Worm (Caenorhabditis elegans) whole organism, L4 larva: ENCODE results near the gene lit-1.

Experiments
- F37D6.2 ChIP-seq: sonication (generic microtip); optimal IDR thresholded peaks from 2 replicates; lab custom pipeline; 2016; ENCODE audit warnings: mild to moderate bottlenecking, missing genetic modification characterization, missing compliant biosample characterization
- R02D3.7 ChIP-seq: fragments of 150-350 bp; sonication (generic microtip); optimal IDR thresholded peaks from 3 replicates; lab custom pipeline; 2014; ENCODE audit warnings: missing biosample characterization, missing genetic modification characterization
- Y75B8A.6 ChIP-seq: fragments of 200-800 bp; sonication (Bioruptor generic); IDR thresholded peaks from 2 replicates; pipeline ENCODE4 v1.3.6; 2022; ENCODE audit warnings: missing genetic modification reagents, missing genetic modification characterization, missing compliant biosample characterization
- aly-2 ChIP-seq: sonication (generic microtip); optimal IDR thresholded peaks from 2 replicates; lab custom pipeline; 2018; ENCODE audit warnings: missing biosample characterization, missing genetic modification characterization
- ama-1 ChIP-seq: fragments of 150-350 bp; optimal IDR thresholded peaks from 2 replicates; lab custom pipeline; 2014; ENCODE audit warnings: inconsistent platforms, mixed read lengths
- ces-1 ChIP-seq: fragments of 150-350 bp; sonication (generic microtip); optimal IDR thresholded peaks from 4 replicates; lab custom pipeline; 2014; ENCODE audit warnings: missing biosample characterization, missing genetic modification reagents, missing genetic modification characterization
- ctbp-1 ChIP-seq: fragments of 200-800 bp; sonication (Bioruptor generic); IDR thresholded peaks from 2 replicates; pipeline ENCODE4 v1.3.6; 2022; ENCODE audit warnings: missing genetic modification reagents, missing genetic modification characterization, missing compliant biosample characterization
- daf-12 ChIP-seq: fragments of 150-350 bp; optimal IDR thresholded peaks from 2 replicates; lab custom pipeline; 2014; ENCODE audit warnings: missing biosample characterization, missing genetic modification reagents, missing genetic modification characterization
- daf-16 ChIP-seq, 3 experiments: sonication (generic microtip); optimal IDR thresholded peaks; 2 replicates each; lab custom pipeline; 2016 to 2017; ENCODE audit warnings: missing genetic modification characterization in 3 of 3, missing genetic modification reagents in 3 of 3, mild to moderate bottlenecking in 2 of 3, missing compliant biosample characterization in 2 of 3, missing biosample characterization in 1 of 3, moderate library complexity in 1 of 3
- duxl-1 ChIP-seq: sonication (generic microtip); optimal IDR thresholded peaks from 2 replicates; lab custom pipeline; 2016; ENCODE audit warnings: mild to moderate bottlenecking, missing genetic modification characterization, moderate library complexity, missing compliant biosample characterization; ENCODE audit not compliant: poor library complexity
- dve-1 ChIP-seq: sonication (generic microtip); optimal IDR thresholded peaks from 2 replicates; lab custom pipeline; 2017; ENCODE audit warnings: antibody characterized with exemption, mild to moderate bottlenecking, missing genetic modification characterization, missing compliant biosample characterization; ENCODE audit not compliant: insufficient read depth
- fos-1 ChIP-seq: fragments of 150-350 bp; optimal IDR thresholded peaks from 2 replicates; lab custom pipeline; 2014; ENCODE audit warnings: missing biosample characterization, missing genetic modification characterization
- hif-1 ChIP-seq, 2 experiments: sonication (generic microtip); optimal IDR thresholded peaks; 2 replicates each; lab custom pipeline; 2016 to 2017; ENCODE audit warnings: missing compliant biosample characterization in 2 of 2, missing genetic modification characterization in 2 of 2, missing genetic modification reagents in 2 of 2, missing genotype in 2 of 2, mild to moderate bottlenecking in 1 of 2
- hlh-11 ChIP-seq: fragments of 200-800 bp; sonication (Bioruptor generic); optimal IDR thresholded peaks from 2 replicates; lab custom pipeline; 2018; ENCODE audit warnings: mild to moderate bottlenecking, missing genetic modification characterization, missing compliant biosample characterization
- lim-7 ChIP-seq: fragments of 200-800 bp; sonication (Bioruptor generic); IDR thresholded peaks from 2 replicates; pipeline ENCODE4 v1.3.6; 2022; ENCODE audit warnings: missing genetic modification characterization, missing compliant biosample characterization
- lin-13 ChIP-seq: fragments of 150-350 bp; optimal IDR thresholded peaks from 2 replicates; lab custom pipeline; 2014; ENCODE audit warnings: missing biosample characterization, missing genetic modification reagents, missing genetic modification characterization
- lin-15B ChIP-seq: fragments of 150-350 bp; sonication (generic microtip); optimal IDR thresholded peaks from 3 replicates; lab custom pipeline; 2014; ENCODE audit warnings: missing biosample characterization, missing genetic modification characterization
- lin-29 ChIP-seq: fragments of 200-800 bp; sonication (Bioruptor generic); IDR thresholded peaks from 2 replicates; pipeline ENCODE4 v1.3.6; 2022; ENCODE audit warnings: missing genetic modification reagents, missing genetic modification characterization, missing compliant biosample characterization
- lsy-2 ChIP-seq, 2 experiments: fragments of 150-350 bp in 1 of 2; sonication (generic microtip) in 1 of 2; optimal IDR thresholded peaks; 2 replicates each; lab custom pipeline; 2014 to 2017; ENCODE audit warnings: missing biosample characterization in 2 of 2, missing genetic modification characterization in 2 of 2
- madf-5 ChIP-seq, 2 experiments: fragments of 200-800 bp; sonication (Bioruptor generic); IDR thresholded peaks; 2 replicates each; pipeline ENCODE4 v1.3.6; 2022; ENCODE audit warnings: missing compliant biosample characterization in 2 of 2, missing genetic modification characterization in 2 of 2
- madf-9 ChIP-seq: fragments of 200-800 bp; sonication (Bioruptor generic); conservative IDR thresholded peaks from 2 replicates; pipeline ENCODE4 v1.3.6; 2022; ENCODE audit warnings: missing genetic modification reagents, missing genetic modification characterization, missing compliant biosample characterization
- mdl-1 ChIP-seq, 2 experiments: fragments of 150-350 bp in 1 of 2; sonication (generic microtip) in 1 of 2; optimal IDR thresholded peaks; 2 replicates each; lab custom pipeline; 2014 to 2017; ENCODE audit warnings: missing biosample characterization in 2 of 2, missing genetic modification characterization in 2 of 2
- mdt-29 ChIP-seq: fragments of 200-800 bp; sonication (Bioruptor generic); IDR thresholded peaks from 2 replicates; pipeline ENCODE4 v1.3.6; 2022; ENCODE audit warnings: missing genetic modification reagents, missing genetic modification characterization, missing compliant biosample characterization
- mep-1 ChIP-seq: fragments of 150-350 bp; sonication (generic microtip); optimal IDR thresholded peaks from 3 replicates; lab custom pipeline; 2014; ENCODE audit warnings: missing biosample characterization, missing genetic modification characterization
- nhr-11 ChIP-seq: fragments of 150-350 bp; optimal IDR thresholded peaks from 2 replicates; lab custom pipeline; 2014; ENCODE audit warnings: missing biosample characterization, missing genetic modification characterization
- nhr-237 ChIP-seq: sonication (generic microtip); optimal IDR thresholded peaks from 2 replicates; lab custom pipeline; 2017; ENCODE audit warnings: missing biosample characterization, missing genetic modification characterization
- nhr-25 ChIP-seq: sonication (generic microtip); optimal IDR thresholded peaks from 2 replicates; lab custom pipeline; 2017; ENCODE audit warnings: missing genetic modification characterization, mild to moderate bottlenecking, missing compliant biosample characterization, antibody characterized with exemption, moderate library complexity, borderline replicate concordance; ENCODE audit not compliant: insufficient read depth
- nhr-28 ChIP-seq: fragments of 150-350 bp; optimal IDR thresholded peaks from 2 replicates; lab custom pipeline; 2014; ENCODE audit warnings: missing biosample characterization, missing genetic modification characterization
- nhr-41 ChIP-seq: fragments of 200-800 bp; sonication (Bioruptor generic); IDR thresholded peaks from 2 replicates; pipeline ENCODE4 v1.3.6; 2022; ENCODE audit warnings: missing genetic modification reagents, missing genetic modification characterization, missing compliant biosample characterization
- nhr-42 ChIP-seq: fragments of 200-800 bp; sonication (Bioruptor generic); IDR thresholded peaks from 2 replicates; pipeline ENCODE4 v1.3.6; 2022; ENCODE audit warnings: missing genetic modification characterization, missing compliant biosample characterization
- nhr-77 ChIP-seq: fragments of 150-350 bp; optimal IDR thresholded peaks from 2 replicates; lab custom pipeline; 2014; ENCODE audit warnings: missing biosample characterization, missing genetic modification characterization
- php-3 ChIP-seq: fragments of 200-800 bp; sonication (Bioruptor generic); IDR thresholded peaks from 2 replicates; pipeline ENCODE4 v1.3.6; 2022; ENCODE audit warnings: missing genetic modification reagents, missing genetic modification characterization, missing compliant biosample characterization
- pqm-1 ChIP-seq: sonication (generic microtip); optimal IDR thresholded peaks from 2 replicates; lab custom pipeline; 2017; ENCODE audit warnings: missing biosample characterization, missing genetic modification characterization
- skn-1 ChIP-seq: fragments of 150-350 bp; optimal IDR thresholded peaks from 2 replicates; lab custom pipeline; 2014; ENCODE audit warnings: missing biosample characterization, missing genetic modification characterization
- snpc-1.2 ChIP-seq: fragments of 200-800 bp; sonication (Bioruptor generic); IDR thresholded peaks from 2 replicates; pipeline ENCODE4 v1.3.6; 2022; ENCODE audit warnings: missing genetic modification reagents, missing genetic modification characterization, missing compliant biosample characterization
- unc-62 ChIP-seq, 3 experiments: fragments of 150-350 bp in 1 of 3; sonication (generic microtip); optimal IDR thresholded peaks in 2 of 3; peaks in 1 of 3; 1 replicate in 1 of 3; 2 replicates in 2 of 3; lab custom pipeline; 2014 to 2017; ENCODE audit warnings: missing biosample characterization in 3 of 3, missing genetic modification characterization in 3 of 3, missing genetic modification reagents in 3 of 3, missing genotype in 1 of 3
- vab-7 ChIP-seq: fragments of 200-800 bp; sonication (Bioruptor generic); IDR thresholded peaks from 2 replicates; pipeline ENCODE4 v1.3.6; 2022; ENCODE audit warnings: missing genetic modification reagents, missing genetic modification characterization, missing compliant biosample characterization
- zfp-2 ChIP-seq: sonication (generic microtip); optimal IDR thresholded peaks from 2 replicates; lab custom pipeline; 2016; ENCODE audit warnings: mild to moderate bottlenecking, missing genetic modification characterization, missing compliant biosample characterization
- zip-2 ChIP-seq: fragments of 150-350 bp; optimal IDR thresholded peaks from 2 replicates; lab custom pipeline; 2014; ENCODE audit warnings: missing biosample characterization, missing genetic modification characterization
- ztf-7 ChIP-seq: fragments of 150-350 bp; optimal IDR thresholded peaks from 2 replicates; lab custom pipeline; 2014; ENCODE audit warnings: missing biosample characterization, missing genetic modification characterization

The lit-1 gene

ce11 chrIII:13678761-13679495 lies 22.9 kb upstream of the lit-1 start, which contains the start of gene sid-2:
sid-2 (plus strand) TSS chrIII:13679445.
- TF ChIP-seq daf-16 (GFP tag; optimal IDR thresholded peaks at IDR 0.05; lab: Kevin White, UChicago) (no peak), daf-16 (tag; optimal IDR thresholded peaks at IDR 0.05; lab: Kevin White, UChicago) (peak; percentile 41), dve-1 (tag; lab: Kevin White, UChicago) (peak; percentile 42), nhr-28 (tag; lab: Kevin White, UChicago) (peak; percentile 69), unc-62 (GFP tag; optimal IDR thresholded peaks at IDR 0.05 in 1 of 2; lab: Kevin White, UChicago) (peak in 1 of 2 experiments; percentile 71), unc-62 (tag; optimal IDR thresholded peaks at IDR 0.05; lab: Kevin White, UChicago) (no peak), Y75B8A.6 (GFP tag; lab: Robert Waterston, UW) (no peak), nhr-77 (tag; lab: Kevin White, UChicago) (no peak), zfp-2 (no peak), duxl-1 (tag; lab: Kevin White, UChicago) (no peak), lin-13 (no peak), pqm-1 (peak; percentile 76)

ce11 chrIII:13682019-13682418 lies 19.8 kb upstream of the lit-1 start:
- TF ChIP-seq madf-5 (GFP tag; IDR thresholded peaks at IDR 0.05; lab: Robert Waterston, UW) (no peak), unc-62 (GFP tag; optimal IDR thresholded peaks at IDR 0.05 in 1 of 2; lab: Kevin White, UChicago) (peak in 1 of 2 experiments; percentile 92), unc-62 (tag; optimal IDR thresholded peaks at IDR 0.05; lab: Kevin White, UChicago) (no peak), hlh-11 (tag; lab: Kevin White, UChicago) (no peak)

DNA sequence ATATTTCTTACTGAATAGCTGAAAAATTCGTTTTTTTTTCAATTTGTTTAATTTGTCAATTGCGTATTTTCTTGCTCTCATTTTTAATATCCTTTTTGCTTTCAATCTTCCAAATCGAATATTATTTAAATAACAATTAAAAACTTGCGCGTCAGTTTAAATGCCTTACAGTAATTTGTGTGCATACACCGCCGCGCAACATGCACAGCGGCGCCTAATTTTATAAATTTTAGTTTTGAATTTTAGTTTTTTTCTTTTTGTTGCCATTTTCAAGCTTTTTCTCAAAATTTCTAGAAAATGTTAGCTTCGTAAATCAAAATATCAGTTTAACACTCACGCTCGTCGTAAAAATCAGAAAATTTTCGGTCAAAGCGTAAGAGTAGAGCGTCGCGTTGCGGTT lies 18.5 kb upstream of the lit-1 start:
- TF ChIP-seq lsy-2 (tag; optimal IDR thresholded peaks at IDR 0.05; lab: Kevin White, UChicago) (peak in 1 of 2 experiments; percentile 61), nhr-11 (no peak)

DNA sequence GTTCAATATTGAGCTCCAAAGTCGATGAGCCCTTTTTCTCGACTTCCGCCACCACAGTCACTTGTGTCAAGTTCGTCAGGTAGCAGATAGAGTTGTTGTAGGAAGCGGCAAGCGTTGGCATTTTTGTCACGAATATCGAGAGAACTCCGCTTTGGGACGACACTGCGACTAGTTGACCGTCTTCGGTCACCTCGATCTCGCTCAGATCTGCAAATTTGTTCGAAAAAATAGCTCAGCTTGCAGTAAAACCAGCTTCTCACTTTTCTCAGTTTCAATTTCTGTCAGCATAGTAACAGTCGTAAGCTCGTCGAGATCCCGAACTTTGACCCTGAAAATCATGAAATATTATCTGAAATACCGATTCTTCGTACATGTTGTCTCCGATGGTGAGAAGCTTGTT lies 17.6 kb upstream of the lit-1 start:
- peak in 1 of 2 experiments; percentile 95 for TF ChIP-seq unc-62 (GFP tag; optimal IDR thresholded peaks at IDR 0.05 in 1 of 2; lab: Kevin White, UChicago)
- TF ChIP-seq unc-62 (tag; optimal IDR thresholded peaks at IDR 0.05; lab: Kevin White, UChicago): no peak
- TF ChIP-seq zip-2 (tag; lab: Kevin White, UChicago): no peak

ce11 chrIII:13686309-13686708 lies 15.5 kb upstream of the lit-1 start, which contains the start of gene dyf-2:
dyf-2 (minus strand) TSS chrIII:13686445.
- TF ChIP-seq ctbp-1 (no peak), lin-29 (GFP tag; lab: Robert Waterston, UW) (no peak), lin-15B (no peak), dve-1 (tag; lab: Kevin White, UChicago) (no peak), lim-7 (GFP tag; lab: Robert Waterston, UW) (no peak), nhr-25 (no peak), snpc-1.2 (GFP tag; lab: Robert Waterston, UW) (no peak), R02D3.7 (tag; lab: Kevin White, UChicago) (no peak), nhr-41 (GFP tag; lab: Robert Waterston, UW) (no peak), ama-1 (no peak), daf-12 (tag; lab: Kevin White, UChicago) (no peak), vab-7 (no peak), mdt-29 (GFP tag; lab: Robert Waterston, UW) (no peak), nhr-11 (no peak)

DNA sequence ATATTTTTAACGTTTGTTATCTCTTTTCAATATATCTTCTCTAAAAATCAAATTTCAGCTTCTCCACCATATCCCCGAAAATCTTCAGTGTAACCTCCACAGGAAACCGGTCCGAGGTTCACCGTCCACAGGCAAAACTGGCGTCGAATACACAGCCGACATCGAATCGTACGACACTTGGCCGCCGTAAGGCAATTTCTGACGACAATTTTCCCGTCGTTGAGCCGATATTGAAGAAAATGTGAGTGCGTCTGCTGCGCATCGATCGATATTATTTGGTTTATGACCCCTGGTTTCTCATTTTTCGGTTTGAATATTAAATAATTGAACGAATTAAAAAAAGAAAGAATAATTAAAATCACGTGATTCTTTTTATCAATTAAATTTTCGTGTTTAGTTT lies 14.6 kb upstream of the lit-1 start, which contains the start of gene cul-2:
cul-2 (plus strand) TSS at position 59 of the 400 bp plus-strand sequence.
- TF ChIP-seq php-3 (GFP tag; lab: Robert Waterston, UW) (no peak), lsy-2 (tag; optimal IDR thresholded peaks at IDR 0.05; lab: Kevin White, UChicago) (peak in 1 of 2 experiments; percentile 34), nhr-42 (GFP tag; lab: Robert Waterston, UW) (no peak), mdl-1 (tag; optimal IDR thresholded peaks at IDR 0.05; lab: Kevin White, UChicago) (no peak), nhr-237 (tag; lab: Kevin White, UChicago) (no peak), F37D6.2 (tag; lab: Kevin White, UChicago) (no peak), ztf-7 (no peak), fos-1 (tag; lab: Kevin White, UChicago) (no peak), mdt-29 (GFP tag; lab: Robert Waterston, UW) (no peak), aly-2 (tag; lab: Kevin White, UChicago) (no peak), skn-1 (no peak), daf-12 (tag; lab: Kevin White, UChicago) (no peak), lin-13 (peak; percentile 1), hif-1 (tag; optimal IDR thresholded peaks at IDR 0.05; lab: Kevin White, UChicago) (no peak), ces-1 (GFP tag; lab: Kevin White, UChicago) (no peak), madf-9 (GFP tag; lab: Robert Waterston, UW) (no peak), mep-1 (tag; lab: Kevin White, UChicago) (no peak)
